Worm (Caenorhabditis elegans) whole organism, late embryonic: ENCODE data around the gene srz-96.

Experiments
- C38D4.7 ChIP-seq: fragments of 200-800 bp; sonication (Bioruptor generic); optimal IDR thresholded peaks from 2 replicates; lab custom pipeline; 2018; ENCODE audit warnings: mild to moderate bottlenecking, missing genetic modification characterization, moderate library complexity, missing compliant biosample characterization
- F13H6.1 ChIP-seq: sonication (generic microtip); optimal IDR thresholded peaks from 2 replicates; lab custom pipeline; 2016; ENCODE audit warnings: missing genetic modification characterization, missing compliant biosample characterization
- K02D7.2 ChIP-seq: sonication (generic microtip); optimal IDR thresholded peaks from 2 replicates; lab custom pipeline; 2017; ENCODE audit warnings: mild to moderate bottlenecking, missing genetic modification characterization, missing compliant biosample characterization
- K09A11.1 ChIP-seq: sonication (generic microtip); optimal IDR thresholded peaks from 2 replicates; lab custom pipeline; 2017; ENCODE audit warnings: antibody characterized with exemption, mild to moderate bottlenecking, missing genetic modification characterization, missing compliant biosample characterization; ENCODE audit not compliant: insufficient read depth
- T23F11.4 ChIP-seq: fragments of 200-800 bp; sonication (Bioruptor generic); optimal IDR thresholded peaks from 2 replicates; lab custom pipeline; 2018; ENCODE audit warnings: mild to moderate bottlenecking, missing genetic modification characterization, missing compliant biosample characterization
- Y22D7AL.16 ChIP-seq: sonication (generic microtip); optimal IDR thresholded peaks from 2 replicates; lab custom pipeline; 2016; ENCODE audit warnings: missing genetic modification characterization, missing compliant biosample characterization
- ceh-14 ChIP-seq: sonication (generic microtip); optimal IDR thresholded peaks from 2 replicates; lab custom pipeline; 2016; ENCODE audit warnings: missing genotype, missing genetic modification characterization, missing compliant biosample characterization
- ceh-19 ChIP-seq: fragments of 200-800 bp; sonication (Bioruptor generic); optimal IDR thresholded peaks from 2 replicates; lab custom pipeline; 2018; ENCODE audit warnings: mild to moderate bottlenecking, missing genetic modification characterization, missing compliant biosample characterization
- ceh-22 ChIP-seq: sonication (generic microtip); optimal IDR thresholded peaks from 2 replicates; lab custom pipeline; 2017; ENCODE audit warnings: missing biosample characterization, missing genetic modification characterization
- ceh-45 ChIP-seq: fragments of 200-800 bp; sonication (Bioruptor generic); IDR thresholded peaks from 2 replicates; pipeline ENCODE4 v1.3.6; 2022; ENCODE audit warnings: missing genetic modification reagents, missing genetic modification characterization, missing compliant biosample characterization
- ceh-48 ChIP-seq: sonication (generic microtip); optimal IDR thresholded peaks from 2 replicates; lab custom pipeline; 2016; ENCODE audit warnings: missing genetic modification characterization, inconsistent platforms, missing compliant biosample characterization
- ceh-9 ChIP-seq: sonication (generic microtip); optimal IDR thresholded peaks from 2 replicates; lab custom pipeline; 2016; ENCODE audit warnings: mild to moderate bottlenecking, missing genetic modification characterization, inconsistent platforms, missing compliant biosample characterization
- che-1 ChIP-seq: sonication (generic microtip); optimal IDR thresholded peaks from 2 replicates; lab custom pipeline; 2016; ENCODE audit warnings: mild to moderate bottlenecking, missing genetic modification characterization, missing compliant biosample characterization
- dve-1 ChIP-seq: sonication (generic microtip); optimal IDR thresholded peaks from 2 replicates; lab custom pipeline; 2017; ENCODE audit warnings: antibody characterized with exemption, mild to moderate bottlenecking, missing genetic modification characterization, missing compliant biosample characterization
- elt-2 ChIP-seq: sonication (generic microtip); optimal IDR thresholded peaks from 2 replicates; lab custom pipeline; 2016; ENCODE audit warnings: missing genetic modification reagents, missing genetic modification characterization, missing compliant biosample characterization
- elt-4 ChIP-seq: sonication (generic microtip); optimal IDR thresholded peaks from 2 replicates; lab custom pipeline; 2016; ENCODE audit warnings: missing genetic modification characterization, missing compliant biosample characterization
- eyg-1 ChIP-seq: sonication (generic microtip); optimal IDR thresholded peaks from 2 replicates; lab custom pipeline; 2016; ENCODE audit warnings: missing genotype, missing genetic modification characterization, missing compliant biosample characterization
- fkh-6 ChIP-seq: sonication (generic microtip); optimal IDR thresholded peaks from 2 replicates; lab custom pipeline; 2016; ENCODE audit warnings: missing genetic modification characterization, missing compliant biosample characterization
- gmeb-2 ChIP-seq: sonication (generic microtip); optimal IDR thresholded peaks from 2 replicates; lab custom pipeline; 2016; ENCODE audit warnings: missing genetic modification characterization, inconsistent platforms, missing compliant biosample characterization
- mec-3 ChIP-seq: sonication (generic microtip); optimal IDR thresholded peaks from 2 replicates; lab custom pipeline; 2016; ENCODE audit warnings: borderline replicate concordance, missing genetic modification characterization, missing compliant biosample characterization
- npax-4 ChIP-seq: sonication (generic microtip); optimal IDR thresholded peaks from 2 replicates; lab custom pipeline; 2016; ENCODE audit warnings: missing genetic modification characterization, missing compliant biosample characterization
- pag-3 ChIP-seq: sonication (generic microtip); optimal IDR thresholded peaks from 2 replicates; lab custom pipeline; 2016; ENCODE audit warnings: missing compliant biosample characterization, missing genetic modification characterization, borderline replicate concordance
- pha-2 ChIP-seq: sonication (generic microtip); optimal IDR thresholded peaks from 2 replicates; lab custom pipeline; 2017; ENCODE audit warnings: mild to moderate bottlenecking, missing genetic modification characterization, missing compliant biosample characterization
- pqm-1 ChIP-seq: sonication (generic microtip); optimal IDR thresholded peaks from 2 replicates; lab custom pipeline; 2016; ENCODE audit warnings: missing genetic modification characterization, missing compliant biosample characterization
- pros-1 ChIP-seq: fragments of 150-350 bp; optimal IDR thresholded peaks from 2 replicates; lab custom pipeline; 2014; ENCODE audit warnings: missing biosample characterization, missing genetic modification reagents, missing genetic modification characterization
- ref-2 ChIP-seq: sonication (generic microtip); optimal IDR thresholded peaks from 2 replicates; lab custom pipeline; 2016; ENCODE audit warnings: missing genetic modification characterization, missing compliant biosample characterization
- rnt-1 ChIP-seq: sonication (generic microtip); optimal IDR thresholded peaks from 2 replicates; lab custom pipeline; 2016; ENCODE audit warnings: missing genetic modification characterization, missing compliant biosample characterization
- sdc-2 ChIP-seq: sonication (generic microtip); optimal IDR thresholded peaks from 2 replicates; lab custom pipeline; 2016; ENCODE audit warnings: missing genotype, missing genetic modification characterization, missing compliant biosample characterization
- syd-9 ChIP-seq: sonication (generic microtip); optimal IDR thresholded peaks from 2 replicates; lab custom pipeline; 2016; ENCODE audit warnings: mild to moderate bottlenecking, missing genetic modification characterization, moderate library complexity, missing compliant biosample characterization
- unc-42 ChIP-seq: sonication (generic microtip); optimal IDR thresholded peaks from 2 replicates; lab custom pipeline; 2016; ENCODE audit warnings: missing genotype, missing genetic modification characterization, missing compliant biosample characterization
- unc-55 ChIP-seq: sonication (generic microtip); optimal IDR thresholded peaks from 2 replicates; lab custom pipeline; 2017; ENCODE audit warnings: missing biosample characterization, missing genetic modification reagents, missing genetic modification characterization
- zip-5 ChIP-seq: sonication (generic microtip); optimal IDR thresholded peaks from 2 replicates; lab custom pipeline; 2016; ENCODE audit warnings: missing genetic modification characterization, missing compliant biosample characterization
- ztf-16 ChIP-seq: sonication (generic microtip); optimal IDR thresholded peaks from 2 replicates; lab custom pipeline; 2017; ENCODE audit warnings: missing genetic modification characterization, missing compliant biosample characterization

Gene srz-96

DNA sequence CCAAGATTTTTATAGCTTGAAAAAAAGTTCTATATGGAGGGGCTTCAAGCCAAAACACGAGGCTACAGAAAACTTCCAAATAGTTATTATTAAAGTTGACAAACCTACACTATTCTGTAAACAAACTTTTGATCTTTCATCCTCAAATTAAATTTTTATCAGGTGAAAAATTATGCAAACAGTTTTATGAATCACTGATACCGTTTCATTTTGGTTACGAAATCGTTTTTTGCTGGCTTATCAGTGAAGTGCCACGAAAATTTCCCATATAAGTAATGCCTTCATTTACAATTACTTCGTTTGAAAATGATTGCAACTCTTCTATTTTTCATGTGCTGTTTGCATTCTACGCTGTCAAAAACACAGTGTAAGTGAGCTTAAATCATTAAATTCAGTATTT, 39.8 kb downstream of the srz-96 start, which contains the start of gene T19C9.8:
Gene T19C9.8, plus strand, starts transcription at position 299 of the 400 bp plus-strand sequence.
- TF ChIP-seq ceh-14 (tag; lab: Kevin White, UChicago) (no peak), pag-3 (tag; lab: Kevin White, UChicago) (no peak), ceh-45 (GFP tag; lab: Robert Waterston, UW) (no peak), ceh-9 (tag; lab: Kevin White, UChicago) (no peak), unc-55 (GFP tag; lab: Kevin White, UChicago) (no peak), che-1 (no peak), pqm-1 (tag; lab: Kevin White, UChicago) (no peak), mec-3 (tag; lab: Kevin White, UChicago) (no peak), pros-1 (tag; lab: Kevin White, UChicago) (no peak), ceh-19 (no peak), T23F11.4 (no peak), K02D7.2 (tag; lab: Kevin White, UChicago) (no peak), C38D4.7 (no peak), gmeb-2 (tag; lab: Kevin White, UChicago) (no peak), unc-42 (tag; lab: Kevin White, UChicago) (no peak), fkh-6 (tag; lab: Kevin White, UChicago) (no peak), eyg-1 (tag; lab: Kevin White, UChicago) (no peak), dve-1 (tag; lab: Kevin White, UChicago) (no peak)

DNA sequence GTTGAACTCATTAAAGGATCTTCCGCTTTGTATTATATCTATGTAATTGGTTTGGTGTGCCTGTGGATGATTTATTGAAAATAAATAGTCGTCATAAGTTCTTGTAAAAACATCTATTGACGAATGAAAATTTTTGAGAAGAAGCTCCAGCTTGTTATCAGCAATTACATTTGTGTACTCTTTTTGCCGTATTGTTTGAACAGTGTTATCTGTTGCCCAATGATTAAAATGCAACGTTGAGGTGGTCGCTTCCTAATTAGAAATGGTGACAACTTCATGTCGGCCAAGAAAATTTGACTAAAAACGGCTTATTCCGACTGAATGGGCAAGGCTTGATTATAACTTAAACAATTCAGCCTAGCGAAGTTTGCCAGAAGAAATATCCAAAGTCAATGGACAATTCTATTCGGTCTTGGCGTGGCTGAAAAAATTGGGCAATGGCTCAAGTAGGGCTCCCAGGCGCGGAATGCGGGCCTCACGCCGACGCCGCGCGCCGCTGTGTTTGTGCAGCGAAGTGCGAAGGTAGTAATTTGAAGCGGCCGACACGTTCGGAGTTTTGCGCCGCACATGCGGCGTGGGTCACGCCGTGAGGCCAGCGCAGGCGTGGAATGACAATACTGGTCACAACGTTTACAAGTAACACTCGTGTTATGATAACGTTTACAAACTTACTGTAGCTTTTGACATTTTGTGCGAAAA, 41.7 kb downstream of the srz-96 start:
- TF ChIP-seq ceh-22: no peak
- no peak for TF ChIP-seq zip-5
- TF ChIP-seq ceh-14 (tag; lab: Kevin White, UChicago): no peak
- TF ChIP-seq che-1: no peak
- no peak for TF ChIP-seq sdc-2 (tag; lab: Kevin White, UChicago)
- no peak for TF ChIP-seq eyg-1 (tag; lab: Kevin White, UChicago)
- no peak for TF ChIP-seq Y22D7AL.16 (tag; lab: Kevin White, UChicago)
- TF ChIP-seq elt-4 (tag; lab: Kevin White, UChicago): no peak
- TF ChIP-seq ztf-16: no peak
- no peak for TF ChIP-seq K02D7.2 (tag; lab: Kevin White, UChicago)
- TF ChIP-seq ref-2 (tag; lab: Kevin White, UChicago): no peak
- TF ChIP-seq, all 69 proteins: peak for 0

DNA sequence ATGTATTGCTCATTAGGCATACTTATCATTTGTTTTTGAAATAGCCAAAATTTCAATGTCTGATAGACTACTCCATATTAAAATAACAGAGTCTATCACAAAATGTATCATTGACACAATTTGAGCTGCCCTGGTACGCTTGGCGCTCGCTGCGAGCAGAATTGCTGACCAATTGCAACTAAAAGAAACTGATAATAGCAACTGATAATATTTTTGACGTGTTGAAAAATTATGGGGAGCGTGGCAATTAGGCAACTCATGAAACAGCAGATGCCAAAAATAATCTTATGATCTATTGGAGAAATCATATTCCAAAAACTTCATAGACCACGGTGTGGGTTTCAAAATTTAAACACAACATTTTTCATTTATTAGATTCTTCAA, 42.2 kb downstream of the srz-96 start:
- TF ChIP-seq F13H6.1: no peak
- peak; percentile 32 for TF ChIP-seq elt-2 (tag; lab: Kevin White, UChicago)

DNA sequence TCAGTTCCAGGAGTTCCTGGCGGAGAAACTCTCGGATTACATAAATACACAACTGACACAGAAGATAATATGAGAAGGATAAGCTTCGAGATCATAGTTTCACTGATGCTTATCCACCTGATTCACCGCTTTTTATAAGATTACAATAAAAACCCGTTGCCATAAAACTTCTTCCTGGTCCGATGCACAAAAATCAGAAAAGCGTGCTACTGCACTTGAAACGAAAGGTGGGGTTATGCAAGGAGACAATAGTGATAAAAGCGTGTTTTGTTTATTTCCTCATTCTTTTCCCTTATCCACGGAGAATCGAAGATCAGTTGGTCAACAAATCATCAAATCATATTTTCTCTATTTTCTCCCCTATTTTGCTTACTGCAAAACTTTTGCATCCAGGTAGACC, 43.5 kb downstream of the srz-96 start, which contains the start of gene Y68A4B.3:
Gene Y68A4B.3, minus strand, starts transcription at position 101 of the 400 bp plus-strand sequence.
- TF ChIP-seq rnt-1 (tag; lab: Kevin White, UChicago): no peak
- TF ChIP-seq sdc-2 (tag; lab: Kevin White, UChicago): no peak
- no peak for TF ChIP-seq syd-9 (tag; lab: Kevin White, UChicago)
- TF ChIP-seq pha-2 (tag; lab: Kevin White, UChicago): no peak
- no peak for TF ChIP-seq C38D4.7
- TF ChIP-seq ceh-48 (tag; lab: Kevin White, UChicago): no peak
- no peak for TF ChIP-seq gmeb-2 (tag; lab: Kevin White, UChicago)
- no peak for TF ChIP-seq npax-4

DNA sequence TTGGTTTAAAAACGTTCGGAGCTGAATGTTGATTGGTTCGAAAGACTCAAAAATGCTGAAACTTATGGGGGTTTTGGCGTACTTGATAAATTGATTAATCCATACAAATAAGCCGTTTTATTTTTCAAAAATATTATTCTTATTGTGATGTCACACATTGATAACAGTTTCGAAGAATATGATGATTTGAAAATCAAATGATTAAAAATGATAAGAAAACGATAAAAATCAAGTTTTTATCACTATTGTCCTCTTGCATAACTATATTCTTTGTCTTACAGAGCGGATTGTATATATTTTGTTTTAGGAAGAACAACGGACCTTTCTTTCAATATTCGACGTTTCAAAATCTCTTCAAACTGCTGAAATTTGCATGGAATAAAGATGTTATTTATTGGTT, 44.0 kb downstream of the srz-96 start:
- no peak for TF ChIP-seq K09A11.1 (tag; lab: Kevin White, UChicago)
- TF ChIP-seq elt-2 (tag; lab: Kevin White, UChicago): peak; percentile 37
